Worm (Caenorhabditis elegans): ENCODE measurements around the gene slcf-1.
A peak's percentile ranks its signal among the peaks of the same experiment; 100 is the strongest.

DNA sequence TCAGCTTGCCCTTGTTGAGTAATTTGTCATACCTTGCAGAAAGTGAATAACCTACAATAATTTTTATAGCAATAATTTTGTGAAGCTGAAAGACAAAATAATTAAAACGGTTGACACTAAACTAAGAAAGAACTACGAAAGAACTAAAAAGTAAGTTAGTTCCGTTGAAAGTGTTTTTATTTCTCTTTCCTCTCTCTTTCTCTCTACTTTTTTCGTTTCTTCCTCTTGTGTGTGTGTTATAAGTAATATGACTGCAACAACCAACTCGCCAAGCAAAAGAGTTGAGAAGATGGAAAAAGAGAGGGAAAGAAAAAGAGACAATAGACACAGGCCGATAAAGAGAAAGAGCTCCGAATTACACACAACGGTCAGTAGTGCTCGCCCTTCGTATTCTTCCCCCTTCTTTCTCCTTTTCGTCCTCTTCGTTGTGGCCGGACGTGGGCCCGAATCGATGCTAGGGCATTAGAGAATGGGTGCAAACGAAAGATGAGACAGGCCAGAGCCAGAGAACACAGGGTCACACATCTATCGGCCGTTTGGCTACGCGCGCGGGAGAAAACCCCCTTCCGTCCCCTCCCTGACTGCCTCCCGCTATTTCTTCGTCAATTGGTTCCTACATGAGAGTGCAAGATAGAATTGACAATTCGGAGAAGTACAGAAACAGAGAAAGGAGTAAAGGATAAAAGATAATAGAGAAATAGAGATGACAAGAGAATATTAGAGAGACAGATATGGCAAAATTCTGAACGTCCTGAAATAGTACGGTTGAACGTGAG, 26.3 kb downstream of the slcf-1 start, which contains the start of gene syd-2:
- TF ChIP-seq dmd-4 (tag; optimal IDR thresholded peaks at IDR 0.05) (no peak), nhr-11 (tag; optimal IDR thresholded peaks at IDR 0.05) (peak; percentile 51), unc-62 (GFP tag; optimal IDR thresholded peaks at IDR 0.05) (no peak), lsy-2 (tag; optimal IDR thresholded peaks at IDR 0.05) (peak; percentile 56 to 69), elt-3 (tag; optimal IDR thresholded peaks at IDR 0.05) (no peak), crh-2 (tag; optimal IDR thresholded peaks at IDR 0.05) (peak; percentile 74), blmp-1 (tag; optimal IDR thresholded peaks at IDR 0.05; ENCODE audit: insufficient read depth) (peak; percentile 22), ZK546.5 (tag; optimal IDR thresholded peaks at IDR 0.05) (no peak)
